Worm (Caenorhabditis elegans) whole organism, early embryonic: ENCODE measurements around the gene catp-4.

Experiments
- B0310.2 ChIP-seq: sonication (generic microtip); optimal IDR thresholded peaks from 2 replicates; lab custom pipeline; 2016; ENCODE audit warnings: mild to moderate bottlenecking, missing genetic modification characterization, missing compliant biosample characterization
- F13C5.2 ChIP-seq: sonication (generic microtip); optimal IDR thresholded peaks from 2 replicates; lab custom pipeline; 2017; ENCODE audit warnings: mild to moderate bottlenecking, missing genetic modification characterization, inconsistent platforms, missing compliant biosample characterization
- hmbx-1 ChIP-seq: sonication (generic microtip); optimal IDR thresholded peaks from 2 replicates; lab custom pipeline; 2016; ENCODE audit warnings: mild to moderate bottlenecking, missing genetic modification characterization, missing compliant biosample characterization
- hnd-1 ChIP-seq: sonication (generic microtip); optimal IDR thresholded peaks from 2 replicates; lab custom pipeline; 2016; ENCODE audit warnings: missing genetic modification characterization, missing compliant biosample characterization
- pes-1 ChIP-seq: fragments of 200-800 bp; sonication (Bioruptor generic); IDR thresholded peaks from 2 replicates; pipeline ENCODE4 v1.3.6; 2022; ENCODE audit warnings: missing genetic modification reagents, missing genetic modification characterization, missing compliant biosample characterization
- tbx-37 ChIP-seq: fragments of 200-800 bp; sonication (Bioruptor generic); conservative IDR thresholded peaks from 2 replicates; pipeline ENCODE4 v1.3.6; 2022; ENCODE audit warnings: missing genetic modification reagents, missing genetic modification characterization, missing compliant biosample characterization

DNA sequence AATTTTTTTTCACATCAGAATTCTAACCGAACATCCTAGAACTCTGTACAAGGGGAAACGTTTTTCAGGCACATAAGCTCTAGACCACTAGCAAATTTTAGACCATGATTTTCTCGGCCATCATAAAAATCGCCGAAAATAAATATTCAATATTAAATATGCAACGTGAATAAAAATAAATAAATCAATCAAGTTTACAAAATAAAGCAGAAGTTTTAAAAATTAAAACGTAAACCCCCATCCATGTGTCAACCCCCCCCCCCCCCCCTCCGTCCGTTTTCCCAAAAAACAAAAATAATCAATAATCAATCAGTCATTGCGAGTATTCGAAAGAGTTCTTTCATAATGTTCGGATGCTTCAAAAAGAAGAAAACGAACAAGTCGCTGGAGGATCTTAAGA, at the start of gene catp-4:
- TF ChIP-seq pes-1 (GFP tag; lab: Robert Waterston, UW) (no peak), B0310.2 (tag; lab: Kevin White, UChicago) (no peak), hnd-1 (tag; lab: Kevin White, UChicago) (no peak), F13C5.2 (no peak), hmbx-1 (tag; lab: Kevin White, UChicago) (no peak), tbx-37 (GFP tag; lab: Robert Waterston, UW) (no peak)
